Fruit fly (Drosophila melanogaster): Measurements from ENCODE around the gene Taf10.

DNA sequence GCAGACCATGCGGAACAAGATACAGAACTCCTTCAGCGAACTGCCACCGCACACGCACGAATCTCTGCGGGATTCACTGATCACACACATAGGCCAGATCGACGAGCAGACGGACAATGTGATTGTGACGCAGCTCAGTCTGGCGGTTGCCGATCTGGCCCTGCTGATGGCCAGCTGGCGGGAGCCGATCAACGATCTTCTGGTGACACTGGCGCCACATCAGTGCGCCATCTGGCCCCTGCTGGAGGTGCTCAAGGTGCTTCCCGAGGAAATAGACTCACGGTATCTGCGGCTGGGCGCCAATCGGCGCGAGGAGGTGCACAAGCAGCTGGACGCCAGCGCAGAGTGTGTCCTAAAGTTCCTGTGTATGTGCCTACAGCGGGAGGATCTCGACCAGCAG, 7.4 kb upstream of the Taf10 start:
- TF ChIP-seq Dll (optimal IDR thresholded peaks at IDR 0.05), result no peak
- TF ChIP-seq CG8478 (optimal IDR thresholded peaks at IDR 0.05), result no peak
- no peak for TF ChIP-seq EcR (GFP tag; optimal IDR thresholded peaks at IDR 0.05)
- TF ChIP-seq pan (optimal IDR thresholded peaks at IDR 0.05), result no peak
- no peak for TF ChIP-seq usp (GFP tag; optimal IDR thresholded peaks at IDR 0.05)

All from whole organism.